Comparison of ENCODE assay signal across 4 fruit fly cellular contexts in the genomic region with DNA sequence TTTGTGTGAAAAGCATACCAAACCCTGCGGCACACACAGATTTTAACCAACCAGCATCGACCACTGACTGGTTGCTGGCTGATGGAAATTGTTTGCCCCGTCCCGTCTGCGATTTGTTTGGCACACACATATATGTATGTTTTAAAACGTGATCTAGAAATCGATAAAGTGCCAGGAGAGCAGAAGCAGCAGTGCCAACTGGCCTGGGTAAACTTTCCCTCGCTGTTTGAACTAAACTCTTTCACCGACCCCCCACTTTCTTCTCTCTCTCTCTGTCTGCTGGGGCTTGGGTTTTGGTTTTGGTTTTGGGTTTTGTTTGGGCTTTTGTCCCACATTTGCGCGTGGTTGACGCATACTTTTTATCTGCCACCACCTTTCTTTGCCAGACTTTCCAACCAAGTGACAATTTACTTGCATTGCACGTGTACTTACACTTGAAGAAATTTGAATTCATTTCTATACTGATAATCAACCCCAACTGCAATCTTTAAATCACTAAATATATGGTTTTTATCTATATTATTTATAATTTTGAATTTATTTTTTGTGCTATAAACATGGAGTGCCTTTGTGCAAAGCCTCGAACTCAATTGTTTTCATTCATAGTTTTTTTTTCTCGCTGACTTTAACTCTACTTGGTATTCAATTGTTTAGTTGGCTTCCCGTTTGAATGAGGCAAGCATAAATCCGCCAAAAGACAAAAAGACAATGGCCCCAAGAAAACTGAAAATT.
A peak's percentile ranks its signal among the peaks of the same experiment; 100 is the strongest.
TF ChIP-seq lines count a peak whose summit lies in the region.

No protein-coding gene starts in this region.

- TF ChIP-seq CTCF in whole organism, embryonic (GFP tag; optimal IDR thresholded peaks at IDR 0.05; lab: Kevin White, UChicago) = no peak

TF ChIP-seq in whole organism, adult, 20 proteins besides CTCF, POLR2A, EP300 and RAD21:
- peak; percentile 40 for TF ChIP-seq kay (GFP tag; lab: Kevin White, UChicago; ENCODE audit: borderline replicate concordance)
- TF ChIP-seq CG1620 (GFP tag; optimal IDR thresholded peaks at IDR 0.05; lab: Kevin White, UChicago) = no peak

TF ChIP-seq in whole organism, embryonic, 481 proteins besides CTCF, POLR2A, EP300 and RAD21 (continues in another document):
- TF ChIP-seq PHDP (tag; optimal IDR thresholded peaks at IDR 0.05; lab: Kevin White, UChicago) = peak; percentile 11
- TF ChIP-seq CG15479 (GFP tag; optimal IDR thresholded peaks at IDR 0.05; lab: Kevin White, UChicago) = no peak
- no peak for TF ChIP-seq pnt (GFP tag; optimal IDR thresholded peaks at IDR 0.05; lab: Kevin White, UChicago)
- no peak for TF ChIP-seq ac (GFP tag; optimal IDR thresholded peaks at IDR 0.05; lab: Kevin White, UChicago)
- TF ChIP-seq CG7271 (tag; optimal IDR thresholded peaks at IDR 0.05; lab: Kevin White, UChicago) = no peak
- no peak for TF ChIP-seq CG4730 (GFP tag; IDR thresholded peaks at IDR 0.05; lab: Robert Waterston, UW)
- no peak for TF ChIP-seq CG10366 (GFP tag; IDR thresholded peaks at IDR 0.05; lab: Robert Waterston, UW)
- TF ChIP-seq CG2678 (tag; optimal IDR thresholded peaks at IDR 0.05; lab: Kevin White, UChicago) = peak; percentile 30
- peak; percentile 12 for TF ChIP-seq unpg (GFP tag; optimal IDR thresholded peaks at IDR 0.05; lab: Kevin White, UChicago)
- TF ChIP-seq ase (GFP tag; IDR thresholded peaks at IDR 0.05; lab: Robert Waterston, UW) = 0 out of 3 replicates have a peak, but pooled peaks have one; percentile 10
- peak; percentile 21 for TF ChIP-seq cwo (GFP tag; optimal IDR thresholded peaks at IDR 0.05; lab: Kevin White, UChicago)
- TF ChIP-seq CG9797 (GFP tag; optimal IDR thresholded peaks at IDR 0.05; lab: Kevin White, UChicago) = no peak
- TF ChIP-seq grn (GFP tag; optimal IDR thresholded peaks at IDR 0.05; lab: Kevin White, UChicago) = no peak
- no peak for TF ChIP-seq CG1602 (GFP tag; optimal IDR thresholded peaks at IDR 0.05; lab: Kevin White, UChicago)
- TF ChIP-seq tgo (GFP tag; IDR thresholded peaks at IDR 0.05; lab: Robert Waterston, UW) = no peak
- no peak for TF ChIP-seq CG4854 (GFP tag; optimal IDR thresholded peaks at IDR 0.05; lab: Kevin White, UChicago)
- TF ChIP-seq prd (optimal IDR thresholded peaks at IDR 0.05; lab: Kevin White, UChicago) = no peak
- peak; percentile 35; the same call in 1 of the 3 replicates for TF ChIP-seq prd (GFP tag; IDR thresholded peaks at IDR 0.05; lab: Robert Waterston, UW)
- no peak for TF ChIP-seq CG34224 (GFP tag; IDR thresholded peaks at IDR 0.05; lab: Robert Waterston, UW; ENCODE audit: partially characterized antibody)
- TF ChIP-seq Sox102F (GFP tag; optimal IDR thresholded peaks at IDR 0.05; lab: Kevin White, UChicago) = peak; percentile 60
- TF ChIP-seq lbe (GFP tag; optimal IDR thresholded peaks at IDR 0.05; lab: Kevin White, UChicago) = no peak
- peak; percentile 37 for TF ChIP-seq CG18262 (tag; optimal IDR thresholded peaks at IDR 0.05; lab: Kevin White, UChicago)
- no peak for TF ChIP-seq kah (GFP tag; optimal IDR thresholded peaks at IDR 0.05; lab: Kevin White, UChicago)
- TF ChIP-seq CG6689 (GFP tag; IDR thresholded peaks at IDR 0.05; lab: Robert Waterston, UW) = 0 out of 2 replicates have a peak, but pooled peaks have one; percentile 4
- peak; percentile 53 for TF ChIP-seq gem (tag; optimal IDR thresholded peaks at IDR 0.05; lab: Kevin White, UChicago)
- TF ChIP-seq CG17361 (GFP tag; IDR thresholded peaks at IDR 0.05; lab: Robert Waterston, UW) = no peak
- TF ChIP-seq Fer1 (GFP tag; optimal IDR thresholded peaks at IDR 0.05; lab: Kevin White, UChicago) = no peak

TF ChIP-seq in whole organism, prepupa, 60 proteins besides CTCF, POLR2A, EP300 and RAD21 (continues in another document):
- TF ChIP-seq esn (GFP tag; optimal IDR thresholded peaks at IDR 0.05; lab: Kevin White, UChicago) = peak; percentile 21
- TF ChIP-seq dac (GFP tag; optimal IDR thresholded peaks at IDR 0.05; lab: Kevin White, UChicago) = peak; percentile 31
- peak; percentile 43 for TF ChIP-seq CG34406 (GFP tag; optimal IDR thresholded peaks at IDR 0.05; lab: Kevin White, UChicago)
- no peak for TF ChIP-seq ss (GFP tag; optimal IDR thresholded peaks at IDR 0.05; lab: Kevin White, UChicago)
- TF ChIP-seq fd85E (GFP tag; optimal IDR thresholded peaks at IDR 0.05; lab: Kevin White, UChicago) = no peak
- no peak for TF ChIP-seq fd59A (GFP tag; optimal IDR thresholded peaks at IDR 0.05; lab: Kevin White, UChicago)
- peak; percentile 33 for TF ChIP-seq net (GFP tag; optimal IDR thresholded peaks at IDR 0.05; lab: Kevin White, UChicago)
- TF ChIP-seq OdsH (GFP tag; optimal IDR thresholded peaks at IDR 0.05; lab: Kevin White, UChicago) = peak; percentile 51
- no peak for TF ChIP-seq Blimp-1 (GFP tag; optimal IDR thresholded peaks at IDR 0.05; lab: Kevin White, UChicago)
- peak in 1 of 2 experiments; percentile 24 for TF ChIP-seq salr (GFP tag; optimal IDR thresholded peaks at IDR 0.05; lab: Kevin White, UChicago)
- TF ChIP-seq Smox (GFP tag; optimal IDR thresholded peaks at IDR 0.05; lab: Kevin White, UChicago) = no peak
- TF ChIP-seq CG6854 (GFP tag; optimal IDR thresholded peaks at IDR 0.05; lab: Kevin White, UChicago) = no peak
- TF ChIP-seq CG6808 (GFP tag; optimal IDR thresholded peaks at IDR 0.05; lab: Kevin White, UChicago) = no peak
- peak; percentile 44 for TF ChIP-seq CG4318 (GFP tag; optimal IDR thresholded peaks at IDR 0.05; lab: Kevin White, UChicago)
- TF ChIP-seq Sox15 (GFP tag; optimal IDR thresholded peaks at IDR 0.05; lab: Kevin White, UChicago) = no peak
- no peak for TF ChIP-seq CG1621 (tag; optimal IDR thresholded peaks at IDR 0.05; lab: Kevin White, UChicago)
- no peak for TF ChIP-seq lz (GFP tag; optimal IDR thresholded peaks at IDR 0.05; lab: Kevin White, UChicago)
- TF ChIP-seq CG6792 (GFP tag; optimal IDR thresholded peaks at IDR 0.05; lab: Kevin White, UChicago) = peak; percentile 26
- no peak for TF ChIP-seq CG11902 (GFP tag; optimal IDR thresholded peaks at IDR 0.05; lab: Kevin White, UChicago)
- TF ChIP-seq eg (GFP tag; IDR thresholded peaks at IDR 0.05; lab: Robert Waterston, UW) = peak; percentile 52; the same call in 1 of the 3 replicates
- no peak for TF ChIP-seq dsx (GFP tag; optimal IDR thresholded peaks at IDR 0.05; lab: Kevin White, UChicago; ENCODE audit: poor library complexity, severe bottlenecking)
- no peak for TF ChIP-seq Hr38 (GFP tag; optimal IDR thresholded peaks at IDR 0.05; lab: Kevin White, UChicago)
- TF ChIP-seq CG3032 (tag; optimal IDR thresholded peaks at IDR 0.05; lab: Kevin White, UChicago) = no peak
- TF ChIP-seq Hr39 (GFP tag; optimal IDR thresholded peaks at IDR 0.05; lab: Kevin White, UChicago) = no peak
- no peak for TF ChIP-seq CG11762 (GFP tag; optimal IDR thresholded peaks at IDR 0.05; lab: Kevin White, UChicago; ENCODE audit: insufficient read depth)
- peak; percentile 38 for TF ChIP-seq topi (GFP tag; optimal IDR thresholded peaks at IDR 0.05; lab: Kevin White, UChicago)
- TF ChIP-seq fkh (GFP tag; optimal IDR thresholded peaks at IDR 0.05; lab: Kevin White, UChicago) = no peak
- no peak for TF ChIP-seq vri (GFP tag; optimal IDR thresholded peaks at IDR 0.05; lab: Kevin White, UChicago)

TF ChIP-seq in whole organism, pupa, 21 proteins besides CTCF, POLR2A, EP300 and RAD21:
- TF ChIP-seq Pif1A (GFP tag; optimal IDR thresholded peaks at IDR 0.05; lab: Kevin White, UChicago) (peak; percentile 8), D1 (tag; optimal IDR thresholded peaks at IDR 0.05; lab: Kevin White, UChicago) (no peak), CG8159 (tag; optimal IDR thresholded peaks at IDR 0.05; lab: Kevin White, UChicago) (peak; percentile 5), CG34367 (tag; optimal IDR thresholded peaks at IDR 0.05; lab: Kevin White, UChicago) (no peak), CG15710 (tag; optimal IDR thresholded peaks at IDR 0.05; lab: Kevin White, UChicago) (no peak), Ets98B (GFP tag; IDR thresholded peaks at IDR 0.05; lab: Robert Waterston, UW) (0 out of 2 replicates have a peak, but pooled peaks have one; percentile 10), CG14655 (GFP tag; optimal IDR thresholded peaks at IDR 0.05; lab: Kevin White, UChicago) (peak; percentile 37), rn (GFP tag; IDR thresholded peaks at IDR 0.05; lab: Robert Waterston, UW) (no peak), CG4496 (GFP tag; IDR thresholded peaks at IDR 0.05; lab: Robert Waterston, UW) (peak; percentile 34; the same call in 1 of the 3 replicates), gl (tag; optimal IDR thresholded peaks at IDR 0.05; lab: Kevin White, UChicago) (no peak), CG9948 (tag; optimal IDR thresholded peaks at IDR 0.05; lab: Kevin White, UChicago) (no peak), CG17806 (tag; optimal IDR thresholded peaks at IDR 0.05; lab: Kevin White, UChicago) (no peak), Snoo (tag; optimal IDR thresholded peaks at IDR 0.05; lab: Kevin White, UChicago) (peak; percentile 18), CG8301 (tag; optimal IDR thresholded peaks at IDR 0.05; lab: Kevin White, UChicago) (peak; percentile 12), CG12605 (GFP tag; IDR thresholded peaks at IDR 0.05; lab: Robert Waterston, UW) (no peak), CG32121 (GFP tag; IDR thresholded peaks at IDR 0.05; lab: Robert Waterston, UW) (peak; percentile 44; the same call in 1 of the 2 replicates)
